Worm (Caenorhabditis elegans) whole organism, L4 larva: ENCODE results near the gene decr-1.1.
A peak's percentile ranks its signal among the peaks of the same experiment; 100 is the strongest.

Source experiments
- F37D6.2 ChIP-seq: sonication (generic microtip); optimal IDR thresholded peaks from 2 replicates; lab custom pipeline; 2016; ENCODE audit warnings: mild to moderate bottlenecking, missing genetic modification characterization, missing compliant biosample characterization
- T20F7.1 ChIP-seq: fragments of 200-800 bp; sonication (Bioruptor generic); optimal IDR thresholded peaks from 2 replicates; lab custom pipeline; 2018; ENCODE audit warnings: mild to moderate bottlenecking, missing genetic modification characterization, missing compliant biosample characterization
- T26A8.4 ChIP-seq: fragments of 200-800 bp; sonication (Bioruptor generic); IDR thresholded peaks from 2 replicates; pipeline ENCODE4 v1.3.6; 2022; ENCODE audit warnings: missing genetic modification characterization, missing compliant biosample characterization
- Y5F2A.4 ChIP-seq: fragments of 200-800 bp; sonication (Bioruptor generic); optimal IDR thresholded peaks from 2 replicates; lab custom pipeline; 2018; ENCODE audit warnings: mild to moderate bottlenecking, missing genetic modification characterization, missing compliant biosample characterization
- ZK337.2 ChIP-seq: fragments of 200-800 bp; sonication (Bioruptor generic); IDR thresholded peaks from 2 replicates; pipeline ENCODE4 v1.3.6; 2022; ENCODE audit warnings: missing genetic modification reagents, missing genetic modification characterization, missing compliant biosample characterization
- ZK546.5 ChIP-seq, 2 experiments: sonication (generic microtip); optimal IDR thresholded peaks; 2 replicates each; lab custom pipeline; 2017; ENCODE audit warnings: missing biosample characterization in 2 of 2, missing genetic modification characterization in 2 of 2
- ceh-32 ChIP-seq: sonication (generic microtip); optimal IDR thresholded peaks from 2 replicates; lab custom pipeline; 2016; ENCODE audit warnings: mild to moderate bottlenecking, missing genetic modification characterization, missing compliant biosample characterization; ENCODE audit not compliant: poor library complexity
- ceh-62 ChIP-seq: sonication (generic microtip); optimal IDR thresholded peaks from 2 replicates; lab custom pipeline; 2017; ENCODE audit warnings: missing biosample characterization, missing genetic modification characterization
- ceh-82 ChIP-seq: sonication (generic microtip); optimal IDR thresholded peaks from 2 replicates; lab custom pipeline; 2017; ENCODE audit warnings: missing biosample characterization, missing genetic modification characterization
- cey-2 ChIP-seq: sonication (generic microtip); optimal IDR thresholded peaks from 3 replicates; lab custom pipeline; 2017; ENCODE audit warnings: missing genetic modification characterization, mild to moderate bottlenecking, missing compliant biosample characterization, antibody characterized with exemption, borderline replicate concordance; ENCODE audit not compliant: insufficient read depth
- daf-12 ChIP-seq: fragments of 150-350 bp; optimal IDR thresholded peaks from 2 replicates; lab custom pipeline; 2014; ENCODE audit warnings: missing biosample characterization, missing genetic modification reagents, missing genetic modification characterization
- daf-16 ChIP-seq, 3 experiments: sonication (generic microtip); optimal IDR thresholded peaks; 2 replicates each; lab custom pipeline; 2016 to 2017; ENCODE audit warnings: missing genetic modification characterization in 3 of 3, missing genetic modification reagents in 3 of 3, mild to moderate bottlenecking in 2 of 3, missing compliant biosample characterization in 2 of 3, missing biosample characterization in 1 of 3, moderate library complexity in 1 of 3
- daf-8 ChIP-seq: fragments of 200-800 bp; sonication (Bioruptor generic); IDR thresholded peaks from 2 replicates; pipeline ENCODE4 v1.3.6; 2022; ENCODE audit warnings: missing genetic modification characterization, missing compliant biosample characterization
- dmd-6 ChIP-seq: fragments of 200-800 bp; sonication (Bioruptor generic); IDR thresholded peaks from 2 replicates; pipeline ENCODE4 v1.3.6; 2022; ENCODE audit warnings: missing genetic modification reagents, missing genetic modification characterization, missing compliant biosample characterization
- dpl-1 ChIP-seq: fragments of 150-350 bp; optimal IDR thresholded peaks from 2 replicates; lab custom pipeline; 2014; ENCODE audit warnings: missing biosample characterization, missing genetic modification reagents, missing genetic modification characterization
- dve-1 ChIP-seq: sonication (generic microtip); optimal IDR thresholded peaks from 2 replicates; lab custom pipeline; 2017; ENCODE audit warnings: antibody characterized with exemption, mild to moderate bottlenecking, missing genetic modification characterization, missing compliant biosample characterization; ENCODE audit not compliant: insufficient read depth
- egl-27 ChIP-seq: sonication (generic microtip); optimal IDR thresholded peaks from 3 replicates; lab custom pipeline; 2017; ENCODE audit warnings: missing biosample characterization, missing genetic modification reagents, missing genetic modification characterization
- egl-43 ChIP-seq: fragments of 200-800 bp; sonication (Bioruptor generic); IDR thresholded peaks from 2 replicates; pipeline ENCODE4 v1.3.6; 2022; ENCODE audit warnings: missing genetic modification reagents, missing genetic modification characterization, missing compliant biosample characterization
- fkh-10 ChIP-seq: fragments of 150-350 bp; optimal IDR thresholded peaks from 2 replicates; lab custom pipeline; 2014; ENCODE audit warnings: missing biosample characterization, missing genetic modification reagents, missing genetic modification characterization
- fos-1 ChIP-seq: fragments of 150-350 bp; optimal IDR thresholded peaks from 2 replicates; lab custom pipeline; 2014; ENCODE audit warnings: missing biosample characterization, missing genetic modification characterization
- hif-1 ChIP-seq, 2 experiments: sonication (generic microtip); optimal IDR thresholded peaks; 2 replicates each; lab custom pipeline; 2016 to 2017; ENCODE audit warnings: missing compliant biosample characterization in 2 of 2, missing genetic modification characterization in 2 of 2, missing genetic modification reagents in 2 of 2, missing genotype in 2 of 2, mild to moderate bottlenecking in 1 of 2
- hlh-11 ChIP-seq: fragments of 200-800 bp; sonication (Bioruptor generic); optimal IDR thresholded peaks from 2 replicates; lab custom pipeline; 2018; ENCODE audit warnings: mild to moderate bottlenecking, missing genetic modification characterization, missing compliant biosample characterization
- hmg-1.1 ChIP-seq: fragments of 200-800 bp; sonication (Bioruptor generic); IDR thresholded peaks from 2 replicates; pipeline ENCODE4 v1.3.6; 2022; ENCODE audit warnings: missing genetic modification reagents, missing genetic modification characterization, missing compliant biosample characterization
- jun-1 ChIP-seq: fragments of 150-350 bp; optimal IDR thresholded peaks from 2 replicates; lab custom pipeline; 2014; ENCODE audit warnings: missing biosample characterization, missing genetic modification reagents, missing genetic modification characterization
- lin-1 ChIP-seq: fragments of 200-800 bp; sonication (Bioruptor generic); IDR thresholded peaks from 2 replicates; pipeline ENCODE4 v1.3.6; 2022; ENCODE audit warnings: missing genetic modification reagents, missing genetic modification characterization, missing compliant biosample characterization
- lin-13 ChIP-seq: fragments of 150-350 bp; optimal IDR thresholded peaks from 2 replicates; lab custom pipeline; 2014; ENCODE audit warnings: missing biosample characterization, missing genetic modification reagents, missing genetic modification characterization
- lin-15B ChIP-seq: fragments of 150-350 bp; sonication (generic microtip); optimal IDR thresholded peaks from 3 replicates; lab custom pipeline; 2014; ENCODE audit warnings: missing biosample characterization, missing genetic modification characterization
- lin-29 ChIP-seq: fragments of 200-800 bp; sonication (Bioruptor generic); IDR thresholded peaks from 2 replicates; pipeline ENCODE4 v1.3.6; 2022; ENCODE audit warnings: missing genetic modification reagents, missing genetic modification characterization, missing compliant biosample characterization
- lin-38 ChIP-seq: fragments of 200-800 bp; sonication (Bioruptor generic); IDR thresholded peaks from 2 replicates; pipeline ENCODE4 v1.3.6; 2022; ENCODE audit warnings: missing genetic modification reagents, missing genetic modification characterization, missing compliant biosample characterization
- lin-39 ChIP-seq: fragments of 150-350 bp; optimal IDR thresholded peaks from 2 replicates; lab custom pipeline; 2014; ENCODE audit warnings: missing biosample characterization, missing genetic modification reagents, missing genetic modification characterization
- madf-5 ChIP-seq, 2 experiments: fragments of 200-800 bp; sonication (Bioruptor generic); IDR thresholded peaks; 2 replicates each; pipeline ENCODE4 v1.3.6; 2022; ENCODE audit warnings: missing compliant biosample characterization in 2 of 2, missing genetic modification characterization in 2 of 2
- madf-9 ChIP-seq: fragments of 200-800 bp; sonication (Bioruptor generic); conservative IDR thresholded peaks from 2 replicates; pipeline ENCODE4 v1.3.6; 2022; ENCODE audit warnings: missing genetic modification reagents, missing genetic modification characterization, missing compliant biosample characterization
- mdl-1 ChIP-seq, 2 experiments: fragments of 150-350 bp in 1 of 2; sonication (generic microtip) in 1 of 2; optimal IDR thresholded peaks; 2 replicates each; lab custom pipeline; 2014 to 2017; ENCODE audit warnings: missing biosample characterization in 2 of 2, missing genetic modification characterization in 2 of 2
- mep-1 ChIP-seq: fragments of 150-350 bp; sonication (generic microtip); optimal IDR thresholded peaks from 3 replicates; lab custom pipeline; 2014; ENCODE audit warnings: missing biosample characterization, missing genetic modification characterization
- mes-2 ChIP-seq: sonication (generic microtip); optimal IDR thresholded peaks from 2 replicates; lab custom pipeline; 2016; ENCODE audit warnings: missing genotype, mild to moderate bottlenecking, missing genetic modification characterization, missing compliant biosample characterization; ENCODE audit not compliant: poor library complexity, severe bottlenecking
- nhr-237 ChIP-seq: sonication (generic microtip); optimal IDR thresholded peaks from 2 replicates; lab custom pipeline; 2017; ENCODE audit warnings: missing biosample characterization, missing genetic modification characterization
- nhr-25 ChIP-seq: sonication (generic microtip); optimal IDR thresholded peaks from 2 replicates; lab custom pipeline; 2017; ENCODE audit warnings: missing genetic modification characterization, mild to moderate bottlenecking, missing compliant biosample characterization, antibody characterized with exemption, moderate library complexity, borderline replicate concordance; ENCODE audit not compliant: insufficient read depth
- nhr-41 ChIP-seq: fragments of 200-800 bp; sonication (Bioruptor generic); IDR thresholded peaks from 2 replicates; pipeline ENCODE4 v1.3.6; 2022; ENCODE audit warnings: missing genetic modification reagents, missing genetic modification characterization, missing compliant biosample characterization
- nhr-48 ChIP-seq: sonication (generic microtip); optimal IDR thresholded peaks from 2 replicates; lab custom pipeline; 2016; ENCODE audit warnings: mild to moderate bottlenecking, missing genetic modification characterization, missing compliant biosample characterization
- nhr-77 ChIP-seq: fragments of 150-350 bp; optimal IDR thresholded peaks from 2 replicates; lab custom pipeline; 2014; ENCODE audit warnings: missing biosample characterization, missing genetic modification characterization
- pqm-1 ChIP-seq: sonication (generic microtip); optimal IDR thresholded peaks from 2 replicates; lab custom pipeline; 2017; ENCODE audit warnings: missing biosample characterization, missing genetic modification characterization
- rbr-2 ChIP-seq: sonication (generic microtip); optimal IDR thresholded peaks from 2 replicates; lab custom pipeline; 2016; ENCODE audit warnings: missing genotype, missing genetic modification characterization, missing compliant biosample characterization
- skn-1 ChIP-seq: fragments of 150-350 bp; optimal IDR thresholded peaks from 2 replicates; lab custom pipeline; 2014; ENCODE audit warnings: missing biosample characterization, missing genetic modification characterization
- snpc-1.2 ChIP-seq: fragments of 200-800 bp; sonication (Bioruptor generic); IDR thresholded peaks from 2 replicates; pipeline ENCODE4 v1.3.6; 2022; ENCODE audit warnings: missing genetic modification reagents, missing genetic modification characterization, missing compliant biosample characterization
- spr-3 ChIP-seq: fragments of 200-800 bp; sonication (Bioruptor generic); optimal IDR thresholded peaks from 2 replicates; lab custom pipeline; 2018; ENCODE audit warnings: mild to moderate bottlenecking, missing genetic modification characterization, missing compliant biosample characterization
- unc-130 ChIP-seq: sonication (generic microtip); optimal IDR thresholded peaks from 2 replicates; lab custom pipeline; 2016; ENCODE audit warnings: missing genetic modification reagents, missing genetic modification characterization, missing compliant biosample characterization
- zag-1 ChIP-seq: fragments of 150-350 bp; optimal IDR thresholded peaks from 2 replicates; lab custom pipeline; 2014; ENCODE audit warnings: missing biosample characterization, missing genetic modification characterization
- zip-11 ChIP-seq: fragments of 200-800 bp; sonication (Bioruptor generic); IDR thresholded peaks from 2 replicates; pipeline ENCODE4 v1.3.6; 2022; ENCODE audit warnings: missing genetic modification characterization, missing compliant biosample characterization
- zip-2 ChIP-seq: fragments of 150-350 bp; optimal IDR thresholded peaks from 2 replicates; lab custom pipeline; 2014; ENCODE audit warnings: missing biosample characterization, missing genetic modification characterization
- ztf-11 ChIP-seq: fragments of 150-350 bp; optimal IDR thresholded peaks from 2 replicates; lab custom pipeline; 2014; ENCODE audit warnings: missing biosample characterization, missing genetic modification characterization
- ztf-7 ChIP-seq: fragments of 150-350 bp; optimal IDR thresholded peaks from 2 replicates; lab custom pipeline; 2014; ENCODE audit warnings: missing biosample characterization, missing genetic modification characterization

decr-1.1 gene

DNA sequence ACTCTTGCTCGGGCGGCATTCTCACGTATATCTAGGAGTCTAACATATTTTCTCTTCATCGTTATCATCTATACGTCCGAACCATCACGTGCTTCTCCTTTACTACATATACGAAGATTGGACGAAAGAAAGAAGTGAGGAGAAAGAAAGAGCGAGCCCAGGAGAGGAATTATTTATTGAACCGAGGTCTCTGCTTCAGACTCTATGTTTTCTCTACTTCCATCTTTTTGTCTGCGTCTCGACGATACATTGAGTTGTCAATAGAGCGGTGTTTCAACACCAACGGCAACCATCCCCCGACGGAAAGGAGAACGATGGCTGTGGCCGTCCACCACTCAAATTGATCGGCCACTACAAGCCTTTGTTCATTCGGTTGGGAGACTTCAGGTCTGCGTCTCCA lies 7.2 kb downstream of the decr-1.1 start (continued):
- TF ChIP-seq madf-5 (GFP tag; IDR thresholded peaks at IDR 0.05; lab: Robert Waterston, UW) (no peak), ceh-32 (tag; lab: Kevin White, UChicago) (no peak), zip-11 (GFP tag; lab: Robert Waterston, UW) (no peak), mep-1 (tag; lab: Kevin White, UChicago) (peak; percentile 92), ZK546.5 (tag; optimal IDR thresholded peaks at IDR 0.05; lab: Kevin White, UChicago) (no peak), daf-8 (no peak), ceh-62 (tag; lab: Kevin White, UChicago) (no peak), ZK337.2 (GFP tag; lab: Robert Waterston, UW) (no peak), fos-1 (tag; lab: Kevin White, UChicago) (no peak), lin-13 (GFP tag; lab: Kevin White, UChicago) (peak; percentile 39), lin-29 (no peak), lin-15B (peak; percentile 30), nhr-237 (tag; lab: Kevin White, UChicago) (no peak), dmd-6 (GFP tag; lab: Robert Waterston, UW) (peak; percentile 82), cey-2 (no peak), skn-1 (tag; lab: Kevin White, UChicago) (no peak), lin-38 (GFP tag; lab: Robert Waterston, UW) (peak; percentile 80), ztf-11 (tag; lab: Kevin White, UChicago) (no peak), hif-1 (tag; optimal IDR thresholded peaks at IDR 0.05; lab: Kevin White, UChicago) (peak in 1 of 2 experiments; percentile 85), zip-2 (tag; lab: Kevin White, UChicago) (no peak), T20F7.1 (GFP tag; lab: Kevin White, UChicago) (peak; percentile 80), ceh-82 (no peak), snpc-1.2 (GFP tag; lab: Robert Waterston, UW) (no peak), ztf-7 (no peak), fkh-10 (GFP tag; lab: Kevin White, UChicago) (peak; percentile 74), spr-3 (GFP tag; lab: Kevin White, UChicago) (no peak), egl-43 (GFP tag; lab: Robert Waterston, UW) (peak; percentile 70), nhr-25 (peak; percentile 46), T26A8.4 (GFP tag; lab: Robert Waterston, UW) (peak; percentile 52), mes-2 (tag; lab: Kevin White, UChicago) (peak; percentile 73), daf-16 (GFP tag; optimal IDR thresholded peaks at IDR 0.05; lab: Kevin White, UChicago) (peak; percentile 50 to 51), daf-16 (tag; optimal IDR thresholded peaks at IDR 0.05; lab: Kevin White, UChicago) (peak; percentile 90), unc-130 (GFP tag; lab: Kevin White, UChicago) (no peak), jun-1 (tag; lab: Kevin White, UChicago) (no peak), hmg-1.1 (peak; percentile 83), nhr-48 (tag; lab: Kevin White, UChicago) (peak; percentile 3), lin-39 (no peak), madf-9 (GFP tag; lab: Robert Waterston, UW) (peak; percentile 39; the same call in 1 of the 2 replicates), dve-1 (tag; lab: Kevin White, UChicago) (peak; percentile 95), rbr-2 (tag; lab: Kevin White, UChicago) (peak; percentile 77), daf-12 (no peak), nhr-77 (tag; lab: Kevin White, UChicago) (peak; percentile 94), pqm-1 (tag; lab: Kevin White, UChicago) (no peak), mdl-1 (tag; optimal IDR thresholded peaks at IDR 0.05; lab: Kevin White, UChicago) (peak; percentile 40 to 87), hlh-11 (tag; lab: Kevin White, UChicago) (peak; percentile 91), zag-1 (no peak), lin-1 (GFP tag; lab: Robert Waterston, UW) (peak; percentile 40; the same call in 1 of the 2 replicates), F37D6.2 (tag; lab: Kevin White, UChicago) (peak; percentile 9), dpl-1 (GFP tag; lab: Kevin White, UChicago) (peak; percentile 39), nhr-41 (GFP tag; lab: Robert Waterston, UW) (no peak), egl-27 (tag; lab: Kevin White, UChicago) (no peak), Y5F2A.4 (GFP tag; lab: Kevin White, UChicago) (no peak)
